Fruit fly (Drosophila melanogaster): ENCODE results near the gene CG9676.

dm6 chrX:16692325-16692724, 7.6 kb downstream of the CG9676 start:
- TF ChIP-seq h (GFP tag; optimal IDR thresholded peaks at IDR 0.05) (no peak), Myc (optimal IDR thresholded peaks at IDR 0.05) (no peak), lola (GFP tag; optimal IDR thresholded peaks at IDR 0.05) (no peak), OdsH (GFP tag; optimal IDR thresholded peaks at IDR 0.05) (no peak), fru (GFP tag; optimal IDR thresholded peaks at IDR 0.05) (no peak), psq (GFP tag; optimal IDR thresholded peaks at IDR 0.05) (no peak), rgr (GFP tag; optimal IDR thresholded peaks at IDR 0.05) (no peak), brk (GFP tag; optimal IDR thresholded peaks at IDR 0.05) (no peak)
